ENCODE assay signal across 2 fruit fly cellular contexts in the genomic region with DNA sequence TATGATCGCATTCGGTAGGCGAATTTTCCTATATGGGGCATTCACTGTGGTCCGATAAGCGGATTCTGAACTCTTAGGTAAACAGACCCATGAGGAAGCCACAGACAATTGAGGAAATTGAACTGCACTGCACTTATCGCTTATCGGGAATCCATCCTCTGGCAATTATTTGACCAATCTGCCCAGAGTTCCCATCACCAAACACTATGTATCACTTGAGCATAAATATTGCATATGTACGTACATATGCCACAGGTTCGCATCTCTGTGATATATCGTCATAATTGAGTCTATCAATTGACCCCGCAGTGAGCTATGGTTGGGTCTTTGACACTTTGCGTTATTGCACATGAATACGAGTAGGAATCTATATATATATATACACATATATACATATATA.
TF ChIP-seq lines count a peak whose summit lies in the region.

No protein-coding gene starts in this region.

TF ChIP-seq in whole organism, prepupa, 60 proteins besides CTCF, POLR2A, EP300 and RAD21:
- TF ChIP-seq svp (GFP tag; lab: Kevin White, UChicago) (peak; percentile 95), CG8119 (GFP tag; IDR thresholded peaks at IDR 0.05; lab: Robert Waterston, UW) (no peak), topi (GFP tag; optimal IDR thresholded peaks at IDR 0.05; lab: Kevin White, UChicago) (no peak), Blimp-1 (GFP tag; optimal IDR thresholded peaks at IDR 0.05; lab: Kevin White, UChicago) (no peak), Smox (GFP tag; optimal IDR thresholded peaks at IDR 0.05; lab: Kevin White, UChicago) (no peak), pdm3 (GFP tag; optimal IDR thresholded peaks at IDR 0.05; lab: Kevin White, UChicago) (no peak)
TF ChIP-seq in whole organism, prepupa: peak in this region for 1.

TF ChIP-seq in whole organism, pupa, 21 proteins besides CTCF, POLR2A, EP300 and RAD21:
- TF ChIP-seq EcR (GFP tag; optimal IDR thresholded peaks at IDR 0.05; lab: Kevin White, UChicago) (peak; percentile 41), CG15710 (tag; optimal IDR thresholded peaks at IDR 0.05; lab: Kevin White, UChicago) (no peak), CG32121 (GFP tag; IDR thresholded peaks at IDR 0.05; lab: Robert Waterston, UW) (no peak), Ets98B (GFP tag; IDR thresholded peaks at IDR 0.05; lab: Robert Waterston, UW) (no peak), CG12605 (GFP tag; IDR thresholded peaks at IDR 0.05; lab: Robert Waterston, UW) (no peak)
